Worm (Caenorhabditis elegans): ENCODE data around the gene srz-31.

DNA sequence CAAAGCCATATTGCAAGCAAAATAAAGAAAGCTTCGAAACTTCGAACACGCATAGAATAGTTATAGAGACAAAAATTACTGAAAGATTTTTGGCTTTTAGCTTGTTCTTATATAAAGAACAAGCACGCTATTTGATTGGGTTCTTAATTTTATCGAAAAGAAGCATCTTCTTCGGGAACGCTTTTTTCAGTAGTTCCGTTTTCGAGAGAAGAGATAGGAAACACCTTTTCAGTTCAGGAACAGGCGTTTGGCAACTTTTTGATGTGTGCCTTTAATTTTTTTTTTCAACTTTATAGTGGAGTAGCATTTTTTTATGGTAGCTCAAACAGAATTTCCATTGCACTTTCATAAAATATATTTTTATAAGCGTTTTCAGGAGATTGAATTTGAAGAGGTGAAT is 25.6 kb downstream of the srz-31 start, which contains the start of gene R05A10.7:
- TF ChIP-seq dmd-4 (tag; optimal IDR thresholded peaks at IDR 0.05; ENCODE audit: borderline replicate concordance) (no peak), rnt-1 (tag; optimal IDR thresholded peaks at IDR 0.05) (no peak), unc-3 (GFP tag; conservative IDR thresholded peaks at IDR 0.05) (no peak), unc-3 (tag; optimal IDR thresholded peaks at IDR 0.05) (no peak), tbx-2 (tag; optimal IDR thresholded peaks at IDR 0.05) (no peak), C08G9.2 (tag; optimal IDR thresholded peaks at IDR 0.05) (no peak), unc-55 (GFP tag; optimal IDR thresholded peaks at IDR 0.05) (no peak), ceh-34 (tag; optimal IDR thresholded peaks at IDR 0.05) (no peak), pha-2 (tag; optimal IDR thresholded peaks at IDR 0.05) (no peak), sox-2 (GFP tag; IDR thresholded peaks at IDR 0.05) (no peak), sox-4 (tag; optimal IDR thresholded peaks at IDR 0.05) (no peak), ahr-1 (tag; optimal IDR thresholded peaks at IDR 0.05) (no peak), unc-42 (tag; optimal IDR thresholded peaks at IDR 0.05) (no peak), pat-9 (tag; optimal IDR thresholded peaks at IDR 0.05) (no peak)

Data from whole organism, late embryonic.